Fruit fly (Drosophila melanogaster) whole organism, embryonic: ENCODE data around the gene Pi4KIIalpha.
A peak's percentile ranks its signal among the peaks of the same experiment; 100 is the strongest.

ENCODE experiments used
- CG13424 ChIP-seq: fragments of 200-800 bp; sonication (Bioruptor generic); optimal IDR thresholded peaks from 2 replicates; lab custom pipeline; 2019; ENCODE audit warnings: missing biosample characterization, mild to moderate bottlenecking, missing genetic modification characterization, moderate library complexity
- CG13624 ChIP-seq: fragments of 200-800 bp; sonication (Bioruptor generic); optimal IDR thresholded peaks from 2 replicates; lab custom pipeline; 2016; ENCODE audit warnings: missing biosample characterization, missing genetic modification characterization
- CG13775 ChIP-seq: fragments of 200-800 bp; sonication (Bioruptor generic); optimal IDR thresholded peaks from 3 replicates; lab custom pipeline; 2017; ENCODE audit warnings: missing biosample characterization, mild to moderate bottlenecking, missing genetic modification characterization
- CG13894 ChIP-seq: fragments of 200-800 bp; sonication (Bioruptor generic); optimal IDR thresholded peaks from 3 replicates; lab custom pipeline; 2018; ENCODE audit warnings: missing biosample characterization, mild to moderate bottlenecking, missing genetic modification characterization, moderate library complexity
- CG15011 ChIP-seq: fragments of 200-800 bp; sonication (Bioruptor generic); optimal IDR thresholded peaks from 3 replicates; lab custom pipeline; 2018; ENCODE audit warnings: missing biosample characterization, mild to moderate bottlenecking, missing genetic modification characterization
- CG1647 ChIP-seq: fragments of 200-800 bp; sonication (Bioruptor generic); optimal IDR thresholded peaks from 3 replicates; lab custom pipeline; 2016; ENCODE audit warnings: missing biosample characterization, missing genetic modification characterization
- CG1832 ChIP-seq: fragments of 200-800 bp; sonication (Bioruptor generic); optimal IDR thresholded peaks from 2 replicates; lab custom pipeline; 2017; ENCODE audit warnings: missing biosample characterization, mild to moderate bottlenecking, missing genetic modification characterization, inconsistent platforms
- CG30020 ChIP-seq: fragments of 200-800 bp; optimal IDR thresholded peaks from 2 replicates; lab custom pipeline; 2019; ENCODE audit warnings: missing biosample characterization, mild to moderate bottlenecking, missing genetic modification characterization, moderate library complexity
- CG31365 ChIP-seq: fragments of 200-800 bp; sonication (Bioruptor generic); optimal IDR thresholded peaks from 2 replicates; lab custom pipeline; 2018; ENCODE audit warnings: missing biosample characterization, mild to moderate bottlenecking, missing genetic modification characterization
- CG6813 ChIP-seq: fragments of 200-800 bp; sonication (Bioruptor generic); optimal IDR thresholded peaks from 2 replicates; lab custom pipeline; 2017; ENCODE audit warnings: missing biosample characterization, missing genetic modification characterization, mild to moderate bottlenecking, moderate library complexity, missing genetic modification reagents
- CG7357 ChIP-seq: fragments of 200-800 bp; sonication (Bioruptor generic); IDR thresholded peaks from 3 replicates; pipeline ENCODE4 v1.3.6; 2022; ENCODE audit warnings: missing biosample characterization, missing genetic modification characterization
- CG7963 ChIP-seq: fragments of 200-800 bp; sonication (Bioruptor generic); IDR thresholded peaks from 3 replicates; pipeline ENCODE4 v1.3.6; 2022; ENCODE audit warnings: missing biosample characterization, missing genetic modification characterization; ENCODE audit not compliant: partially characterized antibody
- CG8359 ChIP-seq: fragments of 200-800 bp; sonication (Bioruptor generic); optimal IDR thresholded peaks from 2 replicates; lab custom pipeline; 2017; ENCODE audit warnings: missing biosample characterization, mild to moderate bottlenecking, missing genetic modification characterization, borderline replicate concordance
- CG8388 ChIP-seq: fragments of 200-800 bp; sonication (Bioruptor generic); optimal IDR thresholded peaks from 2 replicates; lab custom pipeline; 2019; ENCODE audit warnings: missing biosample characterization, mild to moderate bottlenecking, missing genetic modification characterization, moderate library complexity
- CG9817 ChIP-seq: fragments of 200-800 bp; sonication (Bioruptor generic); optimal IDR thresholded peaks from 2 replicates; lab custom pipeline; 2018; ENCODE audit warnings: missing biosample characterization, mild to moderate bottlenecking, missing genetic modification characterization, moderate library complexity
- CHES-1-like ChIP-seq: fragments of 200-800 bp; sonication (Bioruptor generic); optimal IDR thresholded peaks from 2 replicates; lab custom pipeline; 2016; ENCODE audit warnings: missing biosample characterization, missing genetic modification characterization
- Dek ChIP-seq: fragments of 200-800 bp; sonication (Bioruptor generic); optimal IDR thresholded peaks from 3 replicates; lab custom pipeline; 2019; ENCODE audit warnings: missing biosample characterization, mild to moderate bottlenecking, missing genetic modification characterization, moderate library complexity
- Dp ChIP-seq: fragments of 200-800 bp; sonication (Bioruptor generic); optimal IDR thresholded peaks from 2 replicates; lab custom pipeline; 2018; ENCODE audit warnings: missing biosample characterization, mild to moderate bottlenecking, missing genetic modification characterization, moderate library complexity
- Dref ChIP-seq: fragments of 200-800 bp; sonication (Bioruptor generic); IDR thresholded peaks from 2 replicates; pipeline ENCODE4 v1.3.6; 2022; ENCODE audit warnings: missing biosample characterization, missing genetic modification characterization
- Eip74EF ChIP-seq, 2 experiments: fragments of 200-800 bp in 1 of 2; fragments of >200 bp in 1 of 2; sonication (Bioruptor generic) in 1 of 2; optimal IDR thresholded peaks; 2 replicates each; lab custom pipeline; 2017 to 2019; ENCODE audit warnings: missing biosample characterization in 2 of 2, missing genetic modification characterization in 2 of 2, mild to moderate bottlenecking in 1 of 2, moderate library complexity in 1 of 2
- Ets65A ChIP-seq: fragments of 200-800 bp; sonication (Bioruptor generic); peaks from one replicate; lab custom pipeline; 2016; ENCODE audit warnings: missing biosample characterization, missing genetic modification characterization
- Ets97D ChIP-seq: fragments of 200-800 bp; sonication (Bioruptor generic); optimal IDR thresholded peaks from 3 replicates; lab custom pipeline; 2016; ENCODE audit warnings: missing biosample characterization, missing genetic modification characterization
- Hr51 ChIP-seq, 2 experiments: fragments of 200-800 bp; sonication (Bioruptor generic); optimal IDR thresholded peaks; 2 replicates in 1 of 2; 3 replicates in 1 of 2; lab custom pipeline; 2016 to 2018; ENCODE audit warnings: missing biosample characterization in 2 of 2, missing genetic modification characterization in 2 of 2, mild to moderate bottlenecking in 1 of 2, moderate library complexity in 1 of 2
- Lpt ChIP-seq: fragments of >200 bp; optimal IDR thresholded peaks from 2 replicates; lab custom pipeline; 2018; ENCODE audit warnings: missing biosample characterization, missing genetic modification characterization
- MTF-1 ChIP-seq: fragments of 200-800 bp; sonication (Bioruptor generic); optimal IDR thresholded peaks from 2 replicates; lab custom pipeline; 2018; ENCODE audit warnings: missing biosample characterization, mild to moderate bottlenecking, missing genetic modification characterization, borderline replicate concordance
- Nf-YC ChIP-seq: fragments of 200-800 bp; optimal IDR thresholded peaks from 3 replicates; lab custom pipeline; 2019; ENCODE audit warnings: missing biosample characterization, mild to moderate bottlenecking, missing genetic modification characterization, moderate library complexity
- Sox100B ChIP-seq: fragments of 200-800 bp; sonication (Bioruptor generic); optimal IDR thresholded peaks from 3 replicates; lab custom pipeline; 2018; ENCODE audit warnings: missing biosample characterization, mild to moderate bottlenecking, missing genetic modification characterization
- abd-A ChIP-seq: fragments of 200-800 bp; sonication (Bioruptor generic); optimal IDR thresholded peaks from 3 replicates; lab custom pipeline; 2019; ENCODE audit warnings: missing biosample characterization, mild to moderate bottlenecking, missing genetic modification characterization, moderate library complexity
- bab2 ChIP-seq: fragments of 200-800 bp; sonication (Bioruptor generic); optimal IDR thresholded peaks from 2 replicates; lab custom pipeline; 2016; ENCODE audit warnings: missing biosample characterization, missing genetic modification characterization
- bigmax ChIP-seq: fragments of 200-800 bp; sonication (Bioruptor generic); optimal IDR thresholded peaks from 2 replicates; lab custom pipeline; 2018; ENCODE audit warnings: missing biosample characterization, mild to moderate bottlenecking, missing genetic modification characterization
- danr ChIP-seq: fragments of 200-800 bp; sonication (Bioruptor generic); IDR thresholded peaks from 2 replicates; pipeline ENCODE4 v1.3.6; 2022; ENCODE audit warnings: missing biosample characterization, missing genetic modification characterization
- dm ChIP-seq: fragments of 200-800 bp; sonication (Bioruptor generic); optimal IDR thresholded peaks from 3 replicates; lab custom pipeline; 2016; ENCODE audit warnings: missing biosample characterization, missing genetic modification characterization
- ems ChIP-seq: fragments of 200-800 bp; sonication (Bioruptor generic); optimal IDR thresholded peaks from 3 replicates; lab custom pipeline; 2016; ENCODE audit warnings: missing biosample characterization, missing genetic modification characterization
- grn ChIP-seq: fragments of 200-800 bp; sonication (Bioruptor generic); optimal IDR thresholded peaks from 3 replicates; lab custom pipeline; 2017; ENCODE audit warnings: missing biosample characterization, missing genetic modification characterization
- h ChIP-seq: fragments of >200 bp; optimal IDR thresholded peaks from 2 replicates; lab custom pipeline; 2017
- hth ChIP-seq: fragments of >200 bp; optimal IDR thresholded peaks from 2 replicates; lab custom pipeline; 2017; ENCODE audit warnings: inconsistent platforms
- ind ChIP-seq: fragments of 200-800 bp; sonication (Bioruptor generic); optimal IDR thresholded peaks from 3 replicates; lab custom pipeline; 2016; ENCODE audit warnings: missing biosample characterization, missing genetic modification characterization
- ken ChIP-seq: fragments of 200-800 bp; sonication (Bioruptor generic); IDR thresholded peaks from 3 replicates; pipeline ENCODE4 v1.3.6; 2022; ENCODE audit warnings: missing biosample characterization, missing genetic modification characterization
- lbe ChIP-seq: fragments of 200-800 bp; sonication (Bioruptor generic); optimal IDR thresholded peaks from 2 replicates; lab custom pipeline; 2016; ENCODE audit warnings: missing biosample characterization, mild to moderate bottlenecking, missing genetic modification characterization
- lola ChIP-seq, 3 experiments: fragments of >200 bp in 2 of 3; fragments of 200-800 bp in 1 of 3; sonication (Bioruptor generic) in 1 of 3; optimal IDR thresholded peaks; 2 replicates each; lab custom pipeline; 2017 to 2019; ENCODE audit warnings: missing biosample characterization in 3 of 3, missing genetic modification characterization in 3 of 3, mild to moderate bottlenecking in 1 of 3, moderate library complexity in 1 of 3
- mld ChIP-seq: fragments of 200-800 bp; sonication (Bioruptor generic); IDR thresholded peaks from 3 replicates; pipeline ENCODE4 v1.3.6; 2022; ENCODE audit warnings: missing biosample characterization, missing genetic modification characterization; ENCODE audit not compliant: partially characterized antibody
- nau ChIP-seq: fragments of 200-800 bp; sonication (Bioruptor generic); optimal IDR thresholded peaks from 3 replicates; lab custom pipeline; 2017; ENCODE audit warnings: missing biosample characterization, mild to moderate bottlenecking, missing genetic modification characterization, missing genetic modification reagents
- org-1 ChIP-seq: fragments of 200-800 bp; sonication (Bioruptor generic); optimal IDR thresholded peaks from 2 replicates; lab custom pipeline; 2017; ENCODE audit warnings: missing biosample characterization, missing genetic modification characterization
- pan ChIP-seq, 4 experiments: fragments of >200 bp in 3 of 4; fragments of 200-800 bp in 1 of 4; sonication (Bioruptor generic) in 1 of 4; optimal IDR thresholded peaks in 3 of 4; IDR thresholded peaks in 1 of 4; 2 replicates each; pipeline versions ENCODE4 v1.3.6 to Lab custom; 2017 to 2022; ENCODE audit warnings: missing biosample characterization in 2 of 4, missing genetic modification characterization in 2 of 4, mixed read lengths in 1 of 4
- prd ChIP-seq, 3 experiments: fragments of >200 bp in 2 of 3; fragments of 200-800 bp in 1 of 3; sonication (Bioruptor generic) in 1 of 3; optimal IDR thresholded peaks in 2 of 3; IDR thresholded peaks in 1 of 3; 2 replicates in 2 of 3; 3 replicates in 1 of 3; pipeline versions ENCODE4 v1.3.6 to Lab custom; 2017 to 2022; ENCODE audit warnings: missing biosample characterization in 1 of 3, missing genetic modification characterization in 1 of 3
- stwl ChIP-seq: fragments of 200-800 bp; sonication (Bioruptor generic); optimal IDR thresholded peaks from 3 replicates; lab custom pipeline; 2018; ENCODE audit warnings: missing biosample characterization, mild to moderate bottlenecking, missing genetic modification characterization, moderate library complexity
- unc-4 ChIP-seq: fragments of 200-800 bp; sonication (Bioruptor generic); IDR thresholded peaks from 2 replicates; pipeline ENCODE4 v1.3.6; 2022; ENCODE audit warnings: missing biosample characterization, missing genetic modification characterization; ENCODE audit not compliant: partially characterized antibody
- usp ChIP-seq: fragments of >200 bp; optimal IDR thresholded peaks from 2 replicates; lab custom pipeline; 2017; ENCODE audit warnings: missing biosample characterization, missing genetic modification characterization
- vnd ChIP-seq: fragments of 200-800 bp; sonication (Bioruptor generic); IDR thresholded peaks from 3 replicates; pipeline ENCODE4 v1.3.6; 2022; ENCODE audit warnings: missing biosample characterization, missing genetic modification characterization; ENCODE audit not compliant: partially characterized antibody

The Pi4KIIalpha gene

dm6 chr3R:5518627-5519026 lies 44.8 kb downstream of the Pi4KIIalpha start (continued):
- TF ChIP-seq CG15011 (GFP tag; lab: Kevin White, UChicago) (no peak), abd-A (tag; lab: Kevin White, UChicago) (no peak), org-1 (GFP tag; lab: Kevin White, UChicago) (peak; percentile 43), danr (no peak), Dp (no peak), CG8359 (GFP tag; lab: Kevin White, UChicago) (peak; percentile 15), lola (GFP tag; optimal IDR thresholded peaks at IDR 0.05; lab: Kevin White, UChicago) (peak in 1 of 3 experiments; percentile 50), Dref (GFP tag; lab: Robert Waterston, UW) (no peak), vnd (GFP tag; lab: Robert Waterston, UW) (no peak), Sox100B (GFP tag; lab: Kevin White, UChicago) (no peak), CG13775 (GFP tag; lab: Kevin White, UChicago) (no peak), grn (GFP tag; lab: Kevin White, UChicago) (peak; percentile 54), mld (GFP tag; lab: Robert Waterston, UW) (no peak), Lpt (no peak), CG13624 (GFP tag; lab: Kevin White, UChicago) (peak; percentile 34), ems (GFP tag; lab: Kevin White, UChicago) (peak; percentile 11), MTF-1 (GFP tag; lab: Kevin White, UChicago) (peak; percentile 35), CG8388 (peak; percentile 59), pan (optimal IDR thresholded peaks at IDR 0.05; lab: Kevin White, UChicago) (no peak), pan (GFP tag; optimal IDR thresholded peaks at IDR 0.05 in 1 of 2, IDR thresholded peaks at IDR 0.05 in 1 of 2) (peak in 1 of 2 experiments; percentile 66), nau (GFP tag; lab: Kevin White, UChicago) (no peak), CG1647 (GFP tag; lab: Kevin White, UChicago) (no peak), hth (lab: Kevin White, UChicago) (no peak), Ets65A (GFP tag; lab: Kevin White, UChicago) (peak; percentile 89), Nf-YC (tag; lab: Kevin White, UChicago) (no peak), CG30020 (tag; lab: Kevin White, UChicago) (no peak), CG13894 (tag; lab: Kevin White, UChicago) (no peak), lbe (no peak), stwl (tag; lab: Kevin White, UChicago) (no peak), CG7357 (GFP tag; lab: Robert Waterston, UW) (0 out of 3 replicates have a peak, but pooled peaks have one; percentile 28), Dek (tag; lab: Kevin White, UChicago) (peak; percentile 0), ken (GFP tag; lab: Robert Waterston, UW) (peak; percentile 60; the same call in 1 of the 3 replicates), CG13424 (peak; percentile 54), ind (peak; percentile 61), CG31365 (peak; percentile 13), CG7963 (GFP tag; lab: Robert Waterston, UW) (no peak), h (lab: Kevin White, UChicago) (no peak), usp (GFP tag; lab: Kevin White, UChicago) (no peak), bab2 (peak; percentile 32), prd (optimal IDR thresholded peaks at IDR 0.05; lab: Kevin White, UChicago) (no peak), prd (GFP tag; IDR thresholded peaks at IDR 0.05; lab: Robert Waterston, UW) (peak; percentile 22; the same call in 1 of the 3 replicates), CG6813 (GFP tag; lab: Kevin White, UChicago) (no peak), bigmax (no peak), CHES-1-like (peak; percentile 15), CG1832 (GFP tag; lab: Kevin White, UChicago) (peak; percentile 62), Ets97D (GFP tag; lab: Kevin White, UChicago) (no peak), unc-4 (GFP tag; lab: Robert Waterston, UW) (no peak), CG9817 (tag; lab: Kevin White, UChicago) (no peak), Hr51 (GFP tag; optimal IDR thresholded peaks at IDR 0.05; lab: Kevin White, UChicago) (peak in 1 of 2 experiments; percentile 70), dm (no peak), Eip74EF (GFP tag; optimal IDR thresholded peaks at IDR 0.05; lab: Kevin White, UChicago) (peak in 1 of 2 experiments; percentile 23)
